Worm (Caenorhabditis elegans): ENCODE data around the gene tbh-1.

DNA sequence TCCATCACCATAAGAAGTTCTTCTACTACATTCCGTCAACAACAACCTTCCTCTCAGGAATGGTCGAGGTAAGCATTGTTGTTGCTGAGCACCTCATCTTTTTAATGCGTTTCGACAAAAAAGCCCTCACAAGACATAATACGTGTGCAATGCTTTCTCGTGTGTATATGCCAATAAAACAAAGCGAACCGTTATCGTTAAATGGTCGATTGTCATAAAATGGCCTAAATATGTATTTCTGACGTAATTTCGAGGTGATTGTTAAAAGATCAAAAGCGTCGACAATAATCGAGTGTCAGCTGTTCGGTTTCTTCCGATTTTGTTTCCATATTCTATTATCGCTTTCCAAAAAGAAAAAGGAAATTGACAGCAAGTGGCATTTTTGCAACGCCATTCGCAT is 40.0 kb upstream of the tbh-1 start:
- TF ChIP-seq zip-4 (GFP tag; optimal IDR thresholded peaks at IDR 0.05) (no peak), lin-39 (tag; optimal IDR thresholded peaks at IDR 0.05) (no peak), nhr-237 (tag; optimal IDR thresholded peaks at IDR 0.05) (no peak), nhr-77 (tag; optimal IDR thresholded peaks at IDR 0.05) (no peak), sptf-1 (tag; optimal IDR thresholded peaks at IDR 0.05) (no peak), lin-13 (GFP tag; optimal IDR thresholded peaks at IDR 0.05) (no peak), unc-130 (tag; optimal IDR thresholded peaks at IDR 0.05) (no peak), fos-1 (tag; optimal IDR thresholded peaks at IDR 0.05) (no peak), nhr-76 (tag; optimal IDR thresholded peaks at IDR 0.05) (no peak)

Measured in whole organism, L1 larva.